Worm (Caenorhabditis elegans) whole organism, L3 larva: ENCODE data around the gene C52G5.2.

Experiments used
- aly-2 ChIP-seq: fragments of 150-350 bp; optimal IDR thresholded peaks from 2 replicates; lab custom pipeline; 2014; ENCODE audit warnings: missing biosample characterization, missing genetic modification characterization
- hmg-11 ChIP-seq: sonication (generic microtip); optimal IDR thresholded peaks from 2 replicates; lab custom pipeline; 2016; ENCODE audit warnings: missing genetic modification characterization, missing compliant biosample characterization
- jun-1 ChIP-seq: fragments of 150-350 bp; optimal IDR thresholded peaks from 2 replicates; lab custom pipeline; 2014; ENCODE audit warnings: missing biosample characterization, missing genetic modification reagents, missing genetic modification characterization
- mdl-1 ChIP-seq: fragments of 150-350 bp; optimal IDR thresholded peaks from 2 replicates; lab custom pipeline; 2014; ENCODE audit warnings: missing biosample characterization, missing genetic modification characterization
- nfya-1 ChIP-seq: sonication (generic microtip); optimal IDR thresholded peaks from 2 replicates; lab custom pipeline; 2017; ENCODE audit warnings: missing genetic modification characterization, mild to moderate bottlenecking, missing compliant biosample characterization, antibody characterized with exemption, moderate library complexity; ENCODE audit not compliant: insufficient read depth
- snpc-4 ChIP-seq: fragments of 150-350 bp; optimal IDR thresholded peaks from 2 replicates; lab custom pipeline; 2014; ENCODE audit warnings: missing biosample characterization, missing genetic modification characterization
- zag-1 ChIP-seq: fragments of 150-350 bp; optimal IDR thresholded peaks from 2 replicates; lab custom pipeline; 2014; ENCODE audit warnings: missing biosample characterization, missing genetic modification characterization

DNA sequence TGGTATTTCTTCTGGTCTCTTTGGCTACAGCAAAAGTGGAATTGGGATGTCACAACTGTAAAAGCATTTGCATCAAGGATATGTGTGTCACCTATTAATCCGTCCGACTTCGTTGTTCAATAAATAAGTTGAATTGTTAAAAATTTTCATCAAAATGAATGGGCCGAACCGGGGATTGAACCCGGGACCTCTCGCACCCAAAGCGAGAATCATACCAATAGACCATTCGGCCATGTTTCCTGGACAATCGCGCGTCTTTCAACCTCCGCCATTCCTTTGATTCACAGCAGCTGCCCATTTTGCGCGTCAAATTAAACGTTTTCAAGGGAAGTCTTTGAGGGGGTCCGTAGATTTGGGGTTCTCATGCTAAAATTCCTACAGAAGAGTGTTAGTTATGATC, 11.6 kb downstream of the C52G5.2 start:
- TF ChIP-seq jun-1: no peak
- TF ChIP-seq mdl-1 (tag; lab: Kevin White, UChicago): no peak
- no peak for TF ChIP-seq zag-1 (tag; lab: Kevin White, UChicago)
- TF ChIP-seq nfya-1 (tag; lab: Kevin White, UChicago): no peak
- no peak for TF ChIP-seq aly-2 (tag; lab: Kevin White, UChicago)
- no peak for TF ChIP-seq hmg-11
- no peak for TF ChIP-seq snpc-4 (tag; lab: Kevin White, UChicago)
